Fruit fly (Drosophila melanogaster): ENCODE results near the gene CG1074.

- no peak for TF ChIP-seq CG8478 (optimal IDR thresholded peaks at IDR 0.05)
- no peak for TF ChIP-seq CTCF (optimal IDR thresholded peaks at IDR 0.05)
Observed at dm6 chr3R:4450721-4451120, 17.0 kb downstream of the CG1074 start.
